Worm (Caenorhabditis elegans) whole organism, L4 larva: ENCODE data around the gene str-149.

Experiments used
- mes-2 ChIP-seq: sonication (generic microtip); optimal IDR thresholded peaks from 2 replicates; lab custom pipeline; 2016; ENCODE audit warnings: missing genotype, mild to moderate bottlenecking, missing genetic modification characterization, missing compliant biosample characterization; ENCODE audit not compliant: poor library complexity, severe bottlenecking
- mxl-3 ChIP-seq: fragments of 200-800 bp; sonication (Bioruptor generic); optimal IDR thresholded peaks from 2 replicates; lab custom pipeline; 2018; ENCODE audit warnings: mild to moderate bottlenecking, missing genetic modification characterization, missing compliant biosample characterization
- nhr-76 ChIP-seq: fragments of 150-350 bp; optimal IDR thresholded peaks from 2 replicates; lab custom pipeline; 2014; ENCODE audit warnings: missing biosample characterization, missing genetic modification characterization

DNA sequence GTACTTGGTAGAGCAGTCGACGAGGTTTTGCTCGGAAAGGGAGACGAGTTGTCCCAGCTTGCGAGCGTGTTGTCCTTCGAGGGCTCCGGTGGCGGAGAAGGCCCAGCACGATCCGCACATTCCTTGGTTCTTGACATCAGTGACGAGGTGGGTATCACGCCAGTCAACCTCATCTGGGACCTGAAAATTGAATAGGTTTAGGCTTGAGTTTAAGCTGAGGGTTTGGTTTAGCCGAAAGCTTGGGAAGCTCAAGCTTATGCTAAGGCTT lies 20.5 kb downstream of the str-149 start:
- TF ChIP-seq nhr-76 (tag; lab: Kevin White, UChicago) (no peak), mes-2 (tag; lab: Kevin White, UChicago) (no peak), mxl-3 (GFP tag; lab: Kevin White, UChicago) (no peak)
